Worm (Caenorhabditis elegans) whole organism, L3 larva: ENCODE data around the gene rgs-11.

ENCODE experiments used
- R02D3.7 ChIP-seq: fragments of 150-350 bp; optimal IDR thresholded peaks from 2 replicates; lab custom pipeline; 2014; ENCODE audit warnings: missing biosample characterization, missing genetic modification characterization
- ZK546.5 ChIP-seq: sonication (generic microtip); optimal IDR thresholded peaks from 2 replicates; lab custom pipeline; 2017; ENCODE audit warnings: missing biosample characterization, missing genetic modification characterization
- ama-1 ChIP-seq: fragments of 150-350 bp; optimal IDR thresholded peaks from 2 replicates; lab custom pipeline; 2018
- ceh-82 ChIP-seq: fragments of 150-350 bp; optimal IDR thresholded peaks from 2 replicates; lab custom pipeline; 2014; ENCODE audit warnings: missing biosample characterization, missing genetic modification characterization
- daf-12 ChIP-seq: fragments of 150-350 bp; optimal IDR thresholded peaks from 2 replicates; lab custom pipeline; 2014; ENCODE audit warnings: missing biosample characterization, missing genetic modification reagents, missing genetic modification characterization
- egl-27 ChIP-seq: sonication (generic microtip); optimal IDR thresholded peaks from 4 replicates; lab custom pipeline; 2017; ENCODE audit warnings: missing biosample characterization, missing genetic modification reagents, missing genetic modification characterization
- egl-5 ChIP-seq: fragments of 150-350 bp; optimal IDR thresholded peaks from 2 replicates; lab custom pipeline; 2017; ENCODE audit warnings: missing biosample characterization, missing genetic modification reagents, missing genetic modification characterization, inconsistent platforms
- elt-1 ChIP-seq: fragments of 150-350 bp; optimal IDR thresholded peaks from 2 replicates; lab custom pipeline; 2014; ENCODE audit warnings: missing biosample characterization, missing genetic modification characterization
- elt-2 ChIP-seq: sonication (generic microtip); optimal IDR thresholded peaks from 2 replicates; lab custom pipeline; 2016; ENCODE audit warnings: missing genetic modification reagents, mild to moderate bottlenecking, missing genetic modification characterization, missing compliant biosample characterization
- eor-1 ChIP-seq, 2 experiments: fragments of 150-350 bp; optimal IDR thresholded peaks; 2 replicates each; lab custom pipeline; 2014 to 2018; ENCODE audit warnings: missing biosample characterization in 2 of 2, missing genetic modification characterization in 2 of 2
- fkh-10 ChIP-seq: sonication (generic microtip); optimal IDR thresholded peaks from 2 replicates; lab custom pipeline; 2017; ENCODE audit warnings: missing biosample characterization, missing genetic modification reagents, missing genetic modification characterization
- fkh-2 ChIP-seq: fragments of 150-350 bp; optimal IDR thresholded peaks from 2 replicates; lab custom pipeline; 2014; ENCODE audit warnings: missing biosample characterization, missing genetic modification reagents, missing genetic modification characterization
- hmg-11 ChIP-seq: sonication (generic microtip); optimal IDR thresholded peaks from 2 replicates; lab custom pipeline; 2016; ENCODE audit warnings: missing genetic modification characterization, missing compliant biosample characterization
- lin-15B ChIP-seq: fragments of 150-350 bp; optimal IDR thresholded peaks from 2 replicates; lab custom pipeline; 2014; ENCODE audit warnings: missing biosample characterization, missing genetic modification characterization
- lin-39 ChIP-seq: fragments of 150-350 bp; optimal IDR thresholded peaks from 2 replicates; lab custom pipeline; 2018; ENCODE audit warnings: missing biosample characterization, missing genetic modification reagents, missing genetic modification characterization
- lsy-12 ChIP-seq: sonication (generic microtip); optimal IDR thresholded peaks from 2 replicates; lab custom pipeline; 2016; ENCODE audit warnings: mild to moderate bottlenecking, missing genetic modification characterization, missing compliant biosample characterization
- mdl-1 ChIP-seq: fragments of 150-350 bp; optimal IDR thresholded peaks from 2 replicates; lab custom pipeline; 2014; ENCODE audit warnings: missing biosample characterization, missing genetic modification characterization
- mml-1 ChIP-seq: fragments of 150-350 bp; sonication (generic microtip); optimal IDR thresholded peaks from 3 replicates; lab custom pipeline; 2014; ENCODE audit warnings: missing biosample characterization, missing genetic modification characterization
- nfya-1 ChIP-seq: sonication (generic microtip); optimal IDR thresholded peaks from 2 replicates; lab custom pipeline; 2017; ENCODE audit warnings: missing genetic modification characterization, mild to moderate bottlenecking, missing compliant biosample characterization, antibody characterized with exemption, moderate library complexity; ENCODE audit not compliant: insufficient read depth
- nhr-11 ChIP-seq: fragments of 150-350 bp; optimal IDR thresholded peaks from 2 replicates; lab custom pipeline; 2014; ENCODE audit warnings: missing biosample characterization, missing genetic modification characterization
- nhr-12 ChIP-seq: fragments of 150-350 bp; optimal IDR thresholded peaks from 2 replicates; lab custom pipeline; 2014; ENCODE audit warnings: missing biosample characterization, missing genetic modification characterization
- nhr-23 ChIP-seq: fragments of 150-350 bp; optimal IDR thresholded peaks from 2 replicates; lab custom pipeline; 2014; ENCODE audit warnings: missing biosample characterization, missing genetic modification reagents, missing genetic modification characterization
- nhr-25 ChIP-seq: sonication (generic microtip); optimal IDR thresholded peaks from 2 replicates; lab custom pipeline; 2017; ENCODE audit warnings: missing biosample characterization, missing genetic modification characterization
- nhr-28 ChIP-seq: fragments of 150-350 bp; optimal IDR thresholded peaks from 2 replicates; lab custom pipeline; 2014; ENCODE audit warnings: missing biosample characterization, missing genetic modification characterization
- nhr-43 ChIP-seq: sonication (generic microtip); optimal IDR thresholded peaks from 2 replicates; lab custom pipeline; 2016; ENCODE audit warnings: mild to moderate bottlenecking, missing genetic modification characterization, missing compliant biosample characterization; ENCODE audit not compliant: poor library complexity, severe bottlenecking
- nhr-67 ChIP-seq: fragments of 150-350 bp; optimal IDR thresholded peaks from 2 replicates; lab custom pipeline; 2014; ENCODE audit warnings: missing biosample characterization, missing genetic modification characterization
- nhr-77 ChIP-seq: fragments of 150-350 bp; optimal IDR thresholded peaks from 2 replicates; lab custom pipeline; 2014; ENCODE audit warnings: missing biosample characterization, missing genetic modification characterization
- pha-4 ChIP-seq: fragments of 150-350 bp; optimal IDR thresholded peaks from 2 replicates; lab custom pipeline; 2014; ENCODE audit warnings: missing biosample characterization, missing genetic modification reagents, missing genetic modification characterization
- pqm-1 ChIP-seq: fragments of 150-350 bp; optimal IDR thresholded peaks from 2 replicates; lab custom pipeline; 2017; ENCODE audit warnings: missing biosample characterization, missing genetic modification characterization, inconsistent platforms
- skn-1 ChIP-seq: fragments of 150-350 bp; optimal IDR thresholded peaks from 2 replicates; lab custom pipeline; 2014; ENCODE audit warnings: missing biosample characterization, missing genetic modification characterization
- snpc-4 ChIP-seq: fragments of 150-350 bp; optimal IDR thresholded peaks from 2 replicates; lab custom pipeline; 2014; ENCODE audit warnings: missing biosample characterization, missing genetic modification characterization
- tbx-2 ChIP-seq: sonication (generic microtip); optimal IDR thresholded peaks from 2 replicates; lab custom pipeline; 2016; ENCODE audit warnings: mild to moderate bottlenecking, missing genetic modification characterization, missing compliant biosample characterization
- unc-39 ChIP-seq: sonication (generic microtip); optimal IDR thresholded peaks from 4 replicates; lab custom pipeline; 2017; ENCODE audit warnings: missing biosample characterization, missing genetic modification characterization
- unc-62 ChIP-seq: fragments of 150-350 bp; sonication (generic microtip); optimal IDR thresholded peaks from 4 replicates; lab custom pipeline; 2014; ENCODE audit warnings: missing biosample characterization, missing genetic modification reagents, missing genetic modification characterization
- zag-1 ChIP-seq: fragments of 150-350 bp; optimal IDR thresholded peaks from 2 replicates; lab custom pipeline; 2014; ENCODE audit warnings: missing biosample characterization, missing genetic modification characterization
- ztf-11 ChIP-seq: fragments of 150-350 bp; optimal IDR thresholded peaks from 2 replicates; lab custom pipeline; 2014; ENCODE audit warnings: missing biosample characterization, missing genetic modification characterization
- ztf-4 ChIP-seq: fragments of 150-350 bp; optimal IDR thresholded peaks from 2 replicates; lab custom pipeline; 2014; ENCODE audit warnings: missing biosample characterization, missing genetic modification characterization

rgs-11 gene

DNA sequence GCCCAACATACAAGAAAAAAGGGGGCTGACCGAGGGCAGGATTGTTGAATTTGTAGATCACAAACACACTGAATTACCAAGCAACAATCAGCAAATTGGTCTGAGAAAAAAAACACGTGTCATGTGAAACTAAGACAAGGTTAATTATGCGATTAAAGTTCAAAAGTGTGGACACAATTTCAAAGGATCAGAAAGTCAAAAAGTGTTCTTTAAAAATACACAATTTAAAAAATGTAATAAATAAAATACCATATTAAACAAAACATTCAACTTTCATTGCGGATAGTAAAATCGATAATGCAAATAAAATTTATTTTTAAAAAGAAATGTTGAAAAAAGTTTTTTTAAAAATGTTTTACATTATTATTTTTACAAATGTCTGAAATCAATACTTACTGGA, 34.7 kb downstream of the rgs-11 start, which contains the start of gene cutl-3:
TSS of gene cutl-3 (minus strand) at position 101 of the 400 bp plus-strand sequence.
- TF ChIP-seq lin-39 (tag; lab: Kevin White, UChicago) (no peak), daf-12 (tag; lab: Kevin White, UChicago) (no peak), R02D3.7 (tag; lab: Kevin White, UChicago) (no peak), tbx-2 (tag; lab: Kevin White, UChicago) (no peak), eor-1 (tag; optimal IDR thresholded peaks at IDR 0.05; lab: Kevin White, UChicago) (no peak), egl-27 (tag; lab: Kevin White, UChicago) (no peak), nhr-11 (tag; lab: Kevin White, UChicago) (no peak), nhr-77 (tag; lab: Kevin White, UChicago) (no peak), ZK546.5 (tag; lab: Kevin White, UChicago) (no peak), ceh-82 (tag; lab: Kevin White, UChicago) (no peak), skn-1 (tag; lab: Kevin White, UChicago) (no peak), pha-4 (no peak), snpc-4 (tag; lab: Kevin White, UChicago) (no peak), nfya-1 (tag; lab: Kevin White, UChicago) (no peak), ama-1 (lab: Kevin White, UChicago) (no peak), elt-1 (tag; lab: Kevin White, UChicago) (no peak)

DNA sequence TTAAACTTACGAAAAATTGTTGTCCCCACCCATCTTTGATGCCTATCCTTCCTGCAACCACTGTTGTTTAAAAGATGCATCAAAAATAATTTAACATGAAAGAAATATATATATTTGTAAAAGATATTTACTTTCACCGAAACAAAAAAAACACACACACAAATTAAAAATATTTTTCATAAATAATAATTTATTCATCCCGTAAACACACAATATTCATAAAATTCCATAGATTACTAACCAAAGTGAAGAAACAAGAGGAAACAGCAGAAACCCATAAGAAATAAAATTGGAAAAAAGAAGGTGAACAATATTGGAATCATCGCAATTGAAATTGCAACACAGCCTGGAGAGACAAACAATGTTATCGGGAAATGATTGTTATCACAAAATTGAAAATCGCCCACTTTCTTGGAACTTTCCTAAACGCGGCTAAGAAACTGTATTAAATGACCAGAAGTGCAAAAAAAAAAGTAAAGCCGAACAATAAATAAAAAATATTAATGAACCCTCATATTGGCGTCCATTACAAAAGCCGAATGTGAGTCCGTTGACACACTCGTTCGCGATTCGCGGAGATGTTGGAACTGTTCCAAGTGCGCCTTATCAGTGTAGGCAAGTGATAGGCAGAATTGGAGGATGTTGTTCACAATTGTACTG, 39.7 kb downstream of the rgs-11 start, which contains the start of gene slc-25A18.1:
TSS of gene slc-25A18.1 (minus strand) at position 51 of the 660 bp plus-strand sequence.
- TF ChIP-seq fkh-2 (tag; lab: Kevin White, UChicago) (no peak), ama-1 (lab: Kevin White, UChicago) (no peak), elt-2 (tag; lab: Kevin White, UChicago) (peak; percentile 50), zag-1 (tag; lab: Kevin White, UChicago) (no peak), nhr-67 (no peak), nhr-43 (tag; lab: Kevin White, UChicago) (no peak)

DNA sequence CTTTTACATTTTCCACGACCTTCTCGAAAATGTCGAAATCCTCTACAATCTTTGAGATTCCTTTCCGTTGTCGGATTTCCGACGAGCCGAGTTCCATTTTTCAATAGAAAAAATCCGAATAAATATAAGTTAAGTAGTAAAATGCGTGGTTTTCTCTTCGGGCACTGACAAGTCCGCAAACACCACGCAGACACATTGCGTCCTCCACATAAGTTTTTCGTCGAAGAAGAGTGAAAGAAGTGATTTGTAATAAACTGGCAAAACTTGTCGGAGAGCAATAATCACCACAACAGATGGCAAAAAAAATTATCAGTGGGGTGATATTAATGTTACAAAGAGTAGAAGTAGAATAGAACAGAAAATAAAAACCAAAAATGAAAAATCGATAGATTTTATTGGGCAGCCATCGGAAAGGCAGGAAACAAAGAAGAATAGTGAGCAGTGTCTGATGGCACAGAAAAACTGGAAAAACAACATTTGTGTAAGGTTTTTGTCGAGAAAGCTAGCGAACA, 42.5 kb downstream of the rgs-11 start, which contains the start of gene ergi-2:
TSS of gene ergi-2 (minus strand) at position 462 of the 512 bp plus-strand sequence.
- no peak for TF ChIP-seq skn-1 (tag; lab: Kevin White, UChicago)
- no peak for TF ChIP-seq elt-1 (tag; lab: Kevin White, UChicago)
- no peak for TF ChIP-seq nhr-28 (tag; lab: Kevin White, UChicago)
- TF ChIP-seq daf-12 (tag; lab: Kevin White, UChicago): no peak
- TF ChIP-seq snpc-4 (tag; lab: Kevin White, UChicago): peak; percentile 37
- no peak for TF ChIP-seq R02D3.7 (tag; lab: Kevin White, UChicago)
- TF ChIP-seq lsy-12 (tag; lab: Kevin White, UChicago): no peak
- no peak for TF ChIP-seq unc-62 (GFP tag; lab: Kevin White, UChicago)
- TF ChIP-seq hmg-11: peak; percentile 16
- no peak for TF ChIP-seq mdl-1 (tag; lab: Kevin White, UChicago)
- TF ChIP-seq nhr-25 (tag; lab: Kevin White, UChicago): no peak
- no peak for TF ChIP-seq nhr-12 (tag; lab: Kevin White, UChicago)
- peak; percentile 16 for TF ChIP-seq elt-2 (tag; lab: Kevin White, UChicago)
- TF ChIP-seq lin-15B: no peak
- TF ChIP-seq fkh-10 (GFP tag; lab: Kevin White, UChicago): no peak
- no peak for TF ChIP-seq nhr-43 (tag; lab: Kevin White, UChicago)
- TF ChIP-seq nhr-23 (tag; lab: Kevin White, UChicago): no peak
- TF ChIP-seq unc-39 (tag; lab: Kevin White, UChicago): no peak
- peak; percentile 50 for TF ChIP-seq egl-5 (tag; lab: Kevin White, UChicago)

DNA sequence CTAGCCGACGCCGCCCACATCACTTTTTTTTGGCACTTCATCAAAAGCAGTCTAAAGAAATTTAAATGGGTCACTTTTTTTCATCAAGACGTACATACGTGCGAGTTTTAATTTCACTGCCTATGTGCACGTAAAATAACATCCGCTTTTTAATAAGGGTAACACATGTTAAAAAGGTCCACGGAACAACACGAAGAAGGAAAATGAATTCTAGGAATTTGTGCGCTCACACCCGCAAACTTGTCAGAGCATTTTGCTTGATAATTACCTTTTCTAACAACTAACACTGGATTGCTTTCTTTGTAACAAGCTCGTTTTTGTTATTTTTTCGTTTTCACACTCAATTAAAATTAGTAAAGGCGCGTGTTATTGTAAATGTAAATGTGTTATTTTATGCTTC, 44.3 kb downstream of the rgs-11 start:
- TF ChIP-seq pqm-1 (tag; lab: Kevin White, UChicago): no peak
- TF ChIP-seq nhr-77 (tag; lab: Kevin White, UChicago): no peak
- TF ChIP-seq unc-62 (GFP tag; lab: Kevin White, UChicago): no peak
- no peak for TF ChIP-seq egl-5 (tag; lab: Kevin White, UChicago)
- TF ChIP-seq nhr-12 (tag; lab: Kevin White, UChicago): no peak
- no peak for TF ChIP-seq fkh-2 (tag; lab: Kevin White, UChicago)
- no peak for TF ChIP-seq ztf-4 (tag; lab: Kevin White, UChicago)
- no peak for TF ChIP-seq hmg-11
- TF ChIP-seq mdl-1 (tag; lab: Kevin White, UChicago): no peak
- no peak for TF ChIP-seq ZK546.5 (tag; lab: Kevin White, UChicago)
- no peak for TF ChIP-seq unc-39 (tag; lab: Kevin White, UChicago)
- no peak for TF ChIP-seq ztf-11
- TF ChIP-seq mml-1 (tag; lab: Kevin White, UChicago): no peak
